Worm (Caenorhabditis elegans) whole organism, early embryonic: Measurements from ENCODE around the gene F40G9.7.

Source experiments
- ama-1 ChIP-seq: fragments of 150-350 bp; optimal IDR thresholded peaks from 2 replicates; lab custom pipeline; 2014
- ets-7 ChIP-seq: sonication (generic microtip); optimal IDR thresholded peaks from 2 replicates; lab custom pipeline; 2016; ENCODE audit warnings: missing genotype, missing genetic modification characterization, missing compliant biosample characterization
- hnd-1 ChIP-seq: sonication (generic microtip); optimal IDR thresholded peaks from 2 replicates; lab custom pipeline; 2016; ENCODE audit warnings: missing genetic modification characterization, missing compliant biosample characterization
- sea-1 ChIP-seq: fragments of 200-800 bp; sonication (Bioruptor generic); conservative IDR thresholded peaks from 2 replicates; pipeline ENCODE4 v1.3.6; 2022; ENCODE audit warnings: missing genetic modification characterization, missing compliant biosample characterization
- tbx-11 ChIP-seq: fragments of 200-800 bp; sonication (Bioruptor generic); IDR thresholded peaks from 2 replicates; pipeline ENCODE4 v1.3.6; 2022; ENCODE audit warnings: missing genetic modification characterization, missing compliant biosample characterization

- no peak for TF ChIP-seq ets-7
- no peak for TF ChIP-seq hnd-1
- no peak for TF ChIP-seq sea-1 (GFP tag; lab: Robert Waterston, UW)
- no peak for TF ChIP-seq ama-1 (lab: Kevin White, UChicago)
- no peak for TF ChIP-seq tbx-11 (GFP tag; lab: Robert Waterston, UW)
Observed at ce11 chrIII:194160-194559, 28.7 kb downstream of the F40G9.7 start, which contains the start of gene F40G9.17.
